Fruit fly (Drosophila melanogaster): Measurements from ENCODE around the gene PolZ2.
A peak's percentile ranks its signal among the peaks of the same experiment; 100 is the strongest.

The PolZ2 gene

dm6 chr3R:5568590-5568989 is 20.1 kb upstream of the PolZ2 start, which contains the start of the genes CG2931 and Rheb (continued):
- no peak for TF ChIP-seq CG4404 (GFP tag; IDR thresholded peaks at IDR 0.05)
- TF ChIP-seq CG18599 (GFP tag; optimal IDR thresholded peaks at IDR 0.05): peak; percentile 37
- peak; percentile 48; the same call in 1 of the 2 replicates for TF ChIP-seq cas (GFP tag; IDR thresholded peaks at IDR 0.05)
- TF ChIP-seq CG8388 (GFP tag; optimal IDR thresholded peaks at IDR 0.05): peak; percentile 56
- TF ChIP-seq insv (GFP tag; optimal IDR thresholded peaks at IDR 0.05): peak in 1 of 2 experiments; percentile 59
- TF ChIP-seq otp (GFP tag; IDR thresholded peaks at IDR 0.05): no peak
- TF ChIP-seq zen2 (GFP tag; IDR thresholded peaks at IDR 0.05; ENCODE audit: partially characterized antibody): no peak; the same call in 2 of the 3 replicates
- TF ChIP-seq Ets65A (GFP tag): peak; percentile 94
- TF ChIP-seq fu2 (GFP tag; optimal IDR thresholded peaks at IDR 0.05): peak; percentile 26
- peak; percentile 2 for TF ChIP-seq en (GFP tag; optimal IDR thresholded peaks at IDR 0.05)
- no peak for TF ChIP-seq ac (GFP tag; optimal IDR thresholded peaks at IDR 0.05)
- no peak for TF ChIP-seq Lim3 (GFP tag; IDR thresholded peaks at IDR 0.05)
- no peak for TF ChIP-seq C15 (GFP tag; IDR thresholded peaks at IDR 0.05)
- TF ChIP-seq Ets97D (GFP tag; optimal IDR thresholded peaks at IDR 0.05): peak; percentile 76
- TF ChIP-seq CG15514 (GFP tag; optimal IDR thresholded peaks at IDR 0.05): peak; percentile 81
- peak; percentile 47; the same call in 2 of the 3 replicates for TF ChIP-seq ase (GFP tag; IDR thresholded peaks at IDR 0.05)
- TF ChIP-seq ttk (GFP tag; IDR thresholded peaks at IDR 0.05): 0 out of 2 replicates have a peak, but pooled peaks have one; percentile 57
- no peak for TF ChIP-seq CG3065 (GFP tag; optimal IDR thresholded peaks at IDR 0.05)
- 0 out of 2 replicates have a peak, but pooled peaks have one; percentile 12 for TF ChIP-seq chm (GFP tag; IDR thresholded peaks at IDR 0.05)
- peak; percentile 51 for TF ChIP-seq lab (GFP tag; optimal IDR thresholded peaks at IDR 0.05)
- peak; percentile 47 for TF ChIP-seq peb (GFP tag; IDR thresholded peaks at IDR 0.05)
- no peak for TF ChIP-seq ham (GFP tag; IDR thresholded peaks at IDR 0.05)
- TF ChIP-seq pnt (GFP tag; optimal IDR thresholded peaks at IDR 0.05): peak; percentile 46
- TF ChIP-seq Opbp (GFP tag; IDR thresholded peaks at IDR 0.05; ENCODE audit: partially characterized antibody): peak; percentile 44; the same call in 1 of the 3 replicates
- TF ChIP-seq CG15479 (GFP tag; optimal IDR thresholded peaks at IDR 0.05): peak; percentile 51
- TF ChIP-seq eyg (GFP tag; optimal IDR thresholded peaks at IDR 0.05): no peak
- TF ChIP-seq Abd-B (GFP tag; optimal IDR thresholded peaks at IDR 0.05): peak; percentile 74
- TF ChIP-seq CG30431 (GFP tag; optimal IDR thresholded peaks at IDR 0.05): no peak
- no peak for TF ChIP-seq CG14050 (GFP tag; IDR thresholded peaks at IDR 0.05)
- TF ChIP-seq dimm (GFP tag; IDR thresholded peaks at IDR 0.05): no peak
- TF ChIP-seq CG10147 (GFP tag; optimal IDR thresholded peaks at IDR 0.05): peak; percentile 23
- no peak for TF ChIP-seq pros (GFP tag; optimal IDR thresholded peaks at IDR 0.05)
- TF ChIP-seq yki (optimal IDR thresholded peaks at IDR 0.05): no peak
- TF ChIP-seq Dref (GFP tag; IDR thresholded peaks at IDR 0.05): peak; percentile 63
- TF ChIP-seq vfl (GFP tag; optimal IDR thresholded peaks at IDR 0.05): peak; percentile 42
- peak; percentile 67 for TF ChIP-seq CG9727 (GFP tag; optimal IDR thresholded peaks at IDR 0.05)
- peak; percentile 36; the same call in 1 of the 2 replicates for TF ChIP-seq danr (GFP tag; IDR thresholded peaks at IDR 0.05)
- TF ChIP-seq gcm2 (GFP tag; optimal IDR thresholded peaks at IDR 0.05): peak; percentile 9
- no peak for TF ChIP-seq CG17612 (GFP tag; IDR thresholded peaks at IDR 0.05)
- TF ChIP-seq PHDP (tag; optimal IDR thresholded peaks at IDR 0.05): peak; percentile 75
- no peak for TF ChIP-seq chinmo (GFP tag; IDR thresholded peaks at IDR 0.05; ENCODE audit: partially characterized antibody)
- no peak for TF ChIP-seq z (GFP tag; IDR thresholded peaks at IDR 0.05)
- TF ChIP-seq CG31388 (GFP tag; optimal IDR thresholded peaks at IDR 0.05): no peak
- peak; percentile 87 for TF ChIP-seq lilli (GFP tag; optimal IDR thresholded peaks at IDR 0.05)
- TF ChIP-seq CG2129 (GFP tag; IDR thresholded peaks at IDR 0.05; ENCODE audit: partially characterized antibody): peak; percentile 66
- TF ChIP-seq gsb-n (tag; optimal IDR thresholded peaks at IDR 0.05): peak; percentile 29
- TF ChIP-seq ken (GFP tag; IDR thresholded peaks at IDR 0.05): peak; percentile 66
- TF ChIP-seq Doc2 (GFP tag; IDR thresholded peaks at IDR 0.05): no peak
- TF ChIP-seq kni (GFP tag; optimal IDR thresholded peaks at IDR 0.05): no peak
- peak; percentile 72 for TF ChIP-seq MBD-R2 (GFP tag; IDR thresholded peaks at IDR 0.05)
- no peak for TF ChIP-seq cwo (GFP tag; optimal IDR thresholded peaks at IDR 0.05)

Data from whole organism, embryonic.